Worm (Caenorhabditis elegans) whole organism, early embryonic: ENCODE results near the gene M01F1.4.

Source experiments
- B0310.2 ChIP-seq: sonication (generic microtip); optimal IDR thresholded peaks from 2 replicates; lab custom pipeline; 2016; ENCODE audit warnings: mild to moderate bottlenecking, missing genetic modification characterization, missing compliant biosample characterization
- F13C5.2 ChIP-seq: sonication (generic microtip); optimal IDR thresholded peaks from 2 replicates; lab custom pipeline; 2017; ENCODE audit warnings: mild to moderate bottlenecking, missing genetic modification characterization, inconsistent platforms, missing compliant biosample characterization
- aly-1 ChIP-seq: sonication (generic microtip); optimal IDR thresholded peaks from 2 replicates; lab custom pipeline; 2016; ENCODE audit warnings: missing genetic modification characterization, missing compliant biosample characterization
- ama-1 ChIP-seq: fragments of 150-350 bp; optimal IDR thresholded peaks from 2 replicates; lab custom pipeline; 2014
- ceh-13 ChIP-seq: fragments of 200-800 bp; sonication (Bioruptor generic); optimal IDR thresholded peaks from 2 replicates; lab custom pipeline; 2018; ENCODE audit warnings: mild to moderate bottlenecking, missing genetic modification characterization, missing compliant biosample characterization
- ceh-36 ChIP-seq: sonication (generic microtip); optimal IDR thresholded peaks from 2 replicates; lab custom pipeline; 2016; ENCODE audit warnings: missing genetic modification characterization, inconsistent platforms, missing compliant biosample characterization
- ets-7 ChIP-seq: sonication (generic microtip); optimal IDR thresholded peaks from 2 replicates; lab custom pipeline; 2016; ENCODE audit warnings: missing genotype, missing genetic modification characterization, missing compliant biosample characterization
- flt-1 ChIP-seq: fragments of 200-800 bp; sonication (Bioruptor generic); IDR thresholded peaks from 2 replicates; pipeline ENCODE4 v1.3.6; 2022; ENCODE audit warnings: missing genetic modification characterization, missing compliant biosample characterization
- hmbx-1 ChIP-seq: sonication (generic microtip); optimal IDR thresholded peaks from 2 replicates; lab custom pipeline; 2016; ENCODE audit warnings: mild to moderate bottlenecking, missing genetic modification characterization, missing compliant biosample characterization
- hmg-4 ChIP-seq: fragments of 200-800 bp; sonication (Bioruptor generic); optimal IDR thresholded peaks from 2 replicates; lab custom pipeline; 2018; ENCODE audit warnings: mild to moderate bottlenecking, missing genetic modification characterization, missing compliant biosample characterization
- hnd-1 ChIP-seq: sonication (generic microtip); optimal IDR thresholded peaks from 2 replicates; lab custom pipeline; 2016; ENCODE audit warnings: missing genetic modification characterization, missing compliant biosample characterization
- pes-1 ChIP-seq: fragments of 200-800 bp; sonication (Bioruptor generic); IDR thresholded peaks from 2 replicates; pipeline ENCODE4 v1.3.6; 2022; ENCODE audit warnings: missing genetic modification reagents, missing genetic modification characterization, missing compliant biosample characterization
- scrt-1 ChIP-seq: fragments of 200-800 bp; sonication (Bioruptor generic); IDR thresholded peaks from 2 replicates; pipeline ENCODE4 v1.3.6; 2022; ENCODE audit warnings: missing genetic modification characterization, missing compliant biosample characterization
- sea-1 ChIP-seq: fragments of 200-800 bp; sonication (Bioruptor generic); conservative IDR thresholded peaks from 2 replicates; pipeline ENCODE4 v1.3.6; 2022; ENCODE audit warnings: missing genetic modification characterization, missing compliant biosample characterization
- tbx-11 ChIP-seq: fragments of 200-800 bp; sonication (Bioruptor generic); IDR thresholded peaks from 2 replicates; pipeline ENCODE4 v1.3.6; 2022; ENCODE audit warnings: missing genetic modification characterization, missing compliant biosample characterization
- tbx-37 ChIP-seq: fragments of 200-800 bp; sonication (Bioruptor generic); conservative IDR thresholded peaks from 2 replicates; pipeline ENCODE4 v1.3.6; 2022; ENCODE audit warnings: missing genetic modification reagents, missing genetic modification characterization, missing compliant biosample characterization
- tra-4 ChIP-seq: sonication (generic microtip); optimal IDR thresholded peaks from 2 replicates; lab custom pipeline; 2017; ENCODE audit warnings: missing genetic modification characterization, missing compliant biosample characterization

M01F1.4 gene

DNA sequence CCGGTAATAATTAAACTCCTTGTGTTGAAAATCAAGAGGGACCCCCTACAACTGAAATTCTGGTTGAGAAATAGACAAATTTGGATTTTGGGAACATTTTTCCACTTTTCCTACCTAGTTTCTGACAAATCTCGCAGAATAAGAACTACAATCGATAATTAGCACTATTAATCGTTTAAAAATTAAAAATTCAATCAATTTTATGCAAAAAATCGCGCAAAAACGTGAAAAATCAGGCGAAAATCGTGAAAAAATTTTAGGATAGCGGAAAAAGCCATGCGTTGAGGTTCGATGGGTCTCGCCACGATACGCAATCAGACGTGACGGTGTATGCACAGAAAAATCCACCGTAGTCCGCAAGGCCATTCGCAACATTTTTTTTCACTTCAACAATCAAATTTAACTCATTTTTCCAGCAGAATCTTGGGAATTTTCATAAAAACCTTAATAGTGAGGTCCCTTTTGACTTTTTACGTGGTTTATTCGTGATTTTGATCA lies 4.7 kb downstream of the M01F1.4 start, which contains the start of gene lias-1:
Gene lias-1 (minus strand): TSS at position 51 of the 498 bp plus-strand sequence.
- TF ChIP-seq hmbx-1 (tag; lab: Kevin White, UChicago) (no peak), hmg-4 (GFP tag; lab: Kevin White, UChicago) (peak; percentile 15), pes-1 (GFP tag; lab: Robert Waterston, UW) (0 out of 2 replicates have a peak, but pooled peaks have one; percentile 50), tra-4 (no peak), ama-1 (lab: Kevin White, UChicago) (no peak), tbx-37 (GFP tag; lab: Robert Waterston, UW) (no peak), tbx-11 (no peak), sea-1 (GFP tag; lab: Robert Waterston, UW) (no peak), B0310.2 (tag; lab: Kevin White, UChicago) (no peak), ets-7 (no peak), aly-1 (peak; percentile 35), scrt-1 (no peak), flt-1 (GFP tag; lab: Robert Waterston, UW) (no peak), ceh-36 (tag; lab: Kevin White, UChicago) (no peak), ceh-13 (GFP tag; lab: Kevin White, UChicago) (no peak), hnd-1 (tag; lab: Kevin White, UChicago) (no peak), F13C5.2 (peak; percentile 85)

DNA sequence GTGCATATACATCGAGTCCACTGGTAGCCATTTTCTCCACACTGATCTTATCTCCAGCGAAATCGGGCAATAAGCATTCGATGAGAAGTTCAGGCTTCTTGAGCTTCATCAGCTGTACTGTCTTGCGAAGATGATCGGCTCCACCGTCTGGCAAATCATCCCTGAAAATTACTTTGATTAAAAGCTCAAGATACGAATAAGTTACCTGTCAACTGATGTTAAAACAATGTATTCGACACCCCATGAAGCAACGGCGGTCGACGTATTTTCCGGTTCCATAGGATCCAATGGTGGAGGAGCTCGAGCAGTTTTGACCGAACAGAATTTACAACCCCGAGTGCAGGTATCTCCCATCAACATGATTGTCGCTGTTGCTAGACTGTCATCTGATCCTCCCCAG lies 5.6 kb downstream of the M01F1.4 start:
- no peak for TF ChIP-seq flt-1 (GFP tag; lab: Robert Waterston, UW)
- no peak for TF ChIP-seq hnd-1 (tag; lab: Kevin White, UChicago)
- TF ChIP-seq sea-1 (GFP tag; lab: Robert Waterston, UW): no peak
- TF ChIP-seq ets-7: no peak
- TF ChIP-seq hmg-4 (GFP tag; lab: Kevin White, UChicago): no peak
- TF ChIP-seq hmbx-1 (tag; lab: Kevin White, UChicago): no peak
- no peak for TF ChIP-seq tra-4
- TF ChIP-seq ceh-36 (tag; lab: Kevin White, UChicago): no peak
- no peak for TF ChIP-seq F13C5.2
- TF ChIP-seq ceh-13 (GFP tag; lab: Kevin White, UChicago): no peak
- TF ChIP-seq scrt-1: no peak

DNA sequence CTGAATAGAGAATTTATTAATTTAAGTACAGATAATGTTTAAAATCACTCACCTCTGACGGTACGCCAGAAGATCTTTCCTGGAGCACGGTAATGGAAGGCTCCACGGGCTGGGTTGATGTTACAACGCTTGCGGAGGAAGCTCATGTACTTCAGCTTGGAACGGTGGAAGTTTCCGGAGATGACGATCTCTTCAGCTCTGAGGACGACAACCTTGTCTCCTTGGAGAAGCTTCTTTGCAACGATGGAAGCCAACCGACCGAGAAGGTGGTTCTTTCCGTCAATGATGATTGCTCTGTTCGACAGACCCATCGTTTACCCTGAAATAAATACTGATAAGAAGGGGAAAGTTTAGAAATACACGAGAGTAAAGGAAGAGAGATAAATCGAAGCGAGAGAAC lies 6.5 kb downstream of the M01F1.4 start, which contains the start of gene rpl-16:
Gene rpl-16 (minus strand): TSS at position 319 of the 400 bp plus-strand sequence.
- TF ChIP-seq flt-1 (GFP tag; lab: Robert Waterston, UW): no peak
- no peak for TF ChIP-seq aly-1

DNA sequence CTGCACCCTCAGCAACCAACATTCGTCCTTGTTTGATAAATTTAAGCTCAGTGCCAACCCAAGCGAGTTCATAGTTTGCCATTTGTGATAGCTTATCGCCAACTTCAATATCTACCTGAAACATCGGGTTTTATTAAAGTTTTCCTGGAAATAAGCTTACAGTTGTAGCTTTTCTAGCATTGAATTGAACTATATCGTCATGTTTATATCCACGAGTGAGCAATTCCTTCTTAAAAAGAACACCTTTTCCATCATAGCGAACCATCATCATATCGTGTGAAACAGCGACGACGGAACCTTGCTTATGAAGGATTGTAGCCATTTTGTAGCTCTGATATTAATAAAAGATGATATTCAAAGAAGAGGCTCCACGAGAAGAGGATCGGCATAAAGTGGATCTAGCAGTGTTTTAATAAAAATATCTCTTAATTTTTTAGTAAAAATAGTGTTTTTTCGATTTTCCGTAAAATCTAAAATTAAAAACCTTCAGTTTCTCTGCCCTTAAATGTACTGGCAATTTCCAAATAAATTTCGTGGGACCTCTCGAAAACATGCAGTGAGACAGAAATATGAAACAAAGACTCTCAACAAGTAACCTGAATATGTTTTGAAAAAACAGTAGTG lies 7.5 kb downstream of the M01F1.4 start, which contains the start of gene M01F1.8:
Gene M01F1.8 (minus strand): TSS at position 335 of the 624 bp plus-strand sequence.
- TF ChIP-seq ama-1 (lab: Kevin White, UChicago) (peak; percentile 53), pes-1 (GFP tag; lab: Robert Waterston, UW) (no peak)

DNA sequence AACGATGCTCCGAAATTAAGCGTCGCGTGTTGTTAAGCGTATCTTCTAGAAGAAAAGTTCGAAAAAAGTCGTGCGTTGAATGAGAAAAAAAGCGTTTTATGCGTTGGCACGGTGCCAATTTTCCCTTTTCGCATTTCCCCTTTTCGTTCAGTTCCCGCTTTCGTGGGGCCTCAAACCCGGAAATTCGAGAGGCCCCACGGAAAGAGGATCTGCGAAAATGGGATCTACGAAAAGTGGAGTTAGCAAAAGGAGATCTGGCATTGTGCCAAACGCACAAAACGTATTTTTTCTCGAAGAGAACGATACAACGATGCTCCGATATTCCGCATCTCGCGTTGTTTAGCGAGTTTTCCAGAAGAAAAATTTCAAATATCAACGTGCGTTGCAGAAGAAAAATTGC lies 10.0 kb downstream of the M01F1.4 start:
- TF ChIP-seq hmg-4 (GFP tag; lab: Kevin White, UChicago): peak; percentile 97
- peak; percentile 97 for TF ChIP-seq B0310.2 (tag; lab: Kevin White, UChicago)
- peak; percentile 80 for TF ChIP-seq hmbx-1 (tag; lab: Kevin White, UChicago)
- peak; percentile 93 for TF ChIP-seq tbx-11
- TF ChIP-seq F13C5.2: peak; percentile 88
- peak; percentile 96 for TF ChIP-seq ceh-13 (GFP tag; lab: Kevin White, UChicago)
- TF ChIP-seq scrt-1: peak; percentile 81
- peak; percentile 97 for TF ChIP-seq pes-1 (GFP tag; lab: Robert Waterston, UW)
- TF ChIP-seq aly-1: peak; percentile 98
- TF ChIP-seq ets-7: peak; percentile 99
- TF ChIP-seq tbx-37 (GFP tag; lab: Robert Waterston, UW): peak; percentile 93
- TF ChIP-seq tra-4: peak; percentile 97
- peak; percentile 87 for TF ChIP-seq ceh-36 (tag; lab: Kevin White, UChicago)
- TF ChIP-seq flt-1 (GFP tag; lab: Robert Waterston, UW): peak; percentile 78
- TF ChIP-seq hnd-1 (tag; lab: Kevin White, UChicago): peak; percentile 94
- peak; percentile 94 for TF ChIP-seq sea-1 (GFP tag; lab: Robert Waterston, UW)
- TF ChIP-seq ama-1 (lab: Kevin White, UChicago): no peak

DNA sequence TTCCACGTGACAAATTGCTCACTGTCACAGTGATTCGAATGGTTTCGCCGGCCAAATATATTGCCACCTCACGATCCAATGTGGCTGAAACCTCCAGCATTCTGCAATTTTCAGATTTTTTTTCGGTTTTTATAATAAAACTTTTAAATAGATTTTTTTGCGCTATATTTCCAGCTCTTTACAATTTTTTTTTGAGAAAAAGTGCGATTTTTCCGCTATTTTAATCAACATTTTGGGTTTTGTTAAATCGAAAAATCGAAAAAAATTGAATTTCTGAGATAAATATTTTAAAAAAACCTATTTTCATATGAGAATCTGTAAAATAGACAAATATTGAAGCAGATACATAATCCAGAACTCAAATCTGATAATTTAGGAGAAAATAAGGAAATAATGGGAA lies 10.9 kb downstream of the M01F1.4 start, which contains the start of gene M01F1.9:
Gene M01F1.9 (minus strand): TSS at position 101 of the 400 bp plus-strand sequence.
- TF ChIP-seq ets-7: no peak
- no peak for TF ChIP-seq flt-1 (GFP tag; lab: Robert Waterston, UW)
- no peak for TF ChIP-seq sea-1 (GFP tag; lab: Robert Waterston, UW)
- no peak for TF ChIP-seq aly-1
- TF ChIP-seq tbx-37 (GFP tag; lab: Robert Waterston, UW): no peak
- TF ChIP-seq ceh-36 (tag; lab: Kevin White, UChicago): no peak
- TF ChIP-seq ama-1 (lab: Kevin White, UChicago): no peak
- no peak for TF ChIP-seq hmbx-1 (tag; lab: Kevin White, UChicago)
- no peak for TF ChIP-seq pes-1 (GFP tag; lab: Robert Waterston, UW)
- TF ChIP-seq tbx-11: no peak
- TF ChIP-seq hmg-4 (GFP tag; lab: Kevin White, UChicago): no peak
- no peak for TF ChIP-seq hnd-1 (tag; lab: Kevin White, UChicago)
- no peak for TF ChIP-seq ceh-13 (GFP tag; lab: Kevin White, UChicago)
- no peak for TF ChIP-seq scrt-1
- no peak for TF ChIP-seq B0310.2 (tag; lab: Kevin White, UChicago)
- no peak for TF ChIP-seq tra-4
- no peak for TF ChIP-seq F13C5.2

DNA sequence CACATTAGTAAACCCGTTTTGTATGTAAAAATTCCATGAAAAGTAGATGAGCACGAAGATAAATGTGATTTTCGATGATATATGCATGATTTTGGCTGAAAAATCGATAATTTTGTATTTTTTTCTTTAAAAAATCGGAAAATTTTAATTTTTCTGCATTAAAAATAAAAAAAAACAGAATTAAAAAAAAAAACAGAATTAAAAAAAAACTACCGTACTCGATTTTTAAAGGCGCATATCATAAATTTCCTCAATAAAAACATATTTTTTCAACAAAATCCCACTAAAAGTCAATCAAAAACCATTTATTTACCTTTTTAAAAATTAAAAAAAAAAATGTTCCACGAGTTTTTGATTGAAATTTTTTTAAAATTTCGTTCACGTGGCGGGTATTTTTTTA lies 16.7 kb downstream of the M01F1.4 start, which contains the start of gene gly-14:
Gene gly-14 (minus strand): TSS at position 101 of the 400 bp plus-strand sequence.
- TF ChIP-seq B0310.2 (tag; lab: Kevin White, UChicago): no peak
- TF ChIP-seq pes-1 (GFP tag; lab: Robert Waterston, UW): no peak
- no peak for TF ChIP-seq ets-7
- no peak for TF ChIP-seq ceh-36 (tag; lab: Kevin White, UChicago)
- no peak for TF ChIP-seq hnd-1 (tag; lab: Kevin White, UChicago)
- TF ChIP-seq aly-1: no peak
- TF ChIP-seq tbx-11: no peak
- TF ChIP-seq ceh-13 (GFP tag; lab: Kevin White, UChicago): no peak
- no peak for TF ChIP-seq F13C5.2
- TF ChIP-seq hmg-4 (GFP tag; lab: Kevin White, UChicago): no peak
- TF ChIP-seq flt-1 (GFP tag; lab: Robert Waterston, UW): no peak
- TF ChIP-seq ama-1 (lab: Kevin White, UChicago): no peak
- TF ChIP-seq tra-4: no peak
- TF ChIP-seq tbx-37 (GFP tag; lab: Robert Waterston, UW): no peak
- no peak for TF ChIP-seq sea-1 (GFP tag; lab: Robert Waterston, UW)
